Worm (Caenorhabditis elegans): ENCODE results near the gene spp-8.

Gene spp-8

ce11 chrIV:8456899-8457298, 24.6 kb upstream of the spp-8 start, which contains the start of gene syx-4:
syx-4 (plus strand) TSS chrIV:8457280.
- TF ChIP-seq F13H6.1 (tag; optimal IDR thresholded peaks at IDR 0.05) = no peak
- no peak for TF ChIP-seq unc-62 (GFP tag; optimal IDR thresholded peaks at IDR 0.05)
- TF ChIP-seq unc-55 (GFP tag; optimal IDR thresholded peaks at IDR 0.05) = no peak
- no peak for TF ChIP-seq C34F6.9 (tag; optimal IDR thresholded peaks at IDR 0.05)
- no peak for TF ChIP-seq alr-1 (tag; optimal IDR thresholded peaks at IDR 0.05)
- no peak for TF ChIP-seq egl-27 (tag; optimal IDR thresholded peaks at IDR 0.05)
- no peak for TF ChIP-seq nhr-11 (tag; optimal IDR thresholded peaks at IDR 0.05)
- TF ChIP-seq nhr-25 (tag; optimal IDR thresholded peaks at IDR 0.05) = no peak
- no peak for TF ChIP-seq crh-2 (tag; optimal IDR thresholded peaks at IDR 0.05)
- no peak for TF ChIP-seq ztf-4 (tag; optimal IDR thresholded peaks at IDR 0.05)
- TF ChIP-seq mbf-1 (tag; optimal IDR thresholded peaks at IDR 0.05) = no peak
- TF ChIP-seq snpc-4 (tag; optimal IDR thresholded peaks at IDR 0.05) = no peak
- no peak for TF ChIP-seq peb-1 (tag; optimal IDR thresholded peaks at IDR 0.05)
- no peak for TF ChIP-seq sem-4 (tag; optimal IDR thresholded peaks at IDR 0.05)
- TF ChIP-seq Y55F3AM.14 (GFP tag; optimal IDR thresholded peaks at IDR 0.05) = no peak
- no peak for TF ChIP-seq nhr-129 (tag; optimal IDR thresholded peaks at IDR 0.05)
- no peak for TF ChIP-seq ztf-1 (GFP tag; conservative IDR thresholded peaks at IDR 0.05)
- TF ChIP-seq elt-3 (tag; optimal IDR thresholded peaks at IDR 0.05) = no peak

DNA sequence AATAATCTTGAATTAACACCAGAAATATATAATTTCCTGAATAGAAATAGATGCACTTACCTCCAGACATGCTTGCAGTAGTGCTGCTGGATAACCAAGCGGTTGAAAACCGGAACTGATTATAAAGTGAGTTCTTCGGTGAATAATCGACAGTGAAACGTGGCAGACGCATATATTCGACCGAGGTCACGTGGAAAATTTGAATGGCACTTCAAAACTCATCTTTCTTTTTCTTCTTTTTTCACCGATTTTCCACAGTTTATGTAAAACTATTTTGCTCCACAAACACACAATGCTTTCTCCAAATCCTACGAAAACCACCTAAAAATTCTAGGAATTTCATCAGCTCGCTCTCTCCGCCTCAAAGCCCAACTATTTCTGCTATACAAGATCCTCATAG, 21.3 kb upstream of the spp-8 start, which contains the start of gene ant-1.4:
ant-1.4 (minus strand) TSS at position 101 of the 400 bp plus-strand sequence.
- TF ChIP-seq nhr-10 (tag; optimal IDR thresholded peaks at IDR 0.05) (no peak), snpc-4 (tag; optimal IDR thresholded peaks at IDR 0.05) (no peak), nhr-77 (tag; optimal IDR thresholded peaks at IDR 0.05) (no peak), blmp-1 (tag; optimal IDR thresholded peaks at IDR 0.05; ENCODE audit: insufficient read depth) (no peak), elt-3 (tag; optimal IDR thresholded peaks at IDR 0.05) (no peak), alr-1 (tag; optimal IDR thresholded peaks at IDR 0.05) (no peak), C34F6.9 (tag; optimal IDR thresholded peaks at IDR 0.05) (no peak), nhr-237 (tag; optimal IDR thresholded peaks at IDR 0.05) (no peak), aly-2 (tag; optimal IDR thresholded peaks at IDR 0.05) (no peak), zag-1 (tag; optimal IDR thresholded peaks at IDR 0.05) (no peak), nhr-129 (tag; optimal IDR thresholded peaks at IDR 0.05) (no peak), nhr-6 (tag; optimal IDR thresholded peaks at IDR 0.05) (no peak), lin-39 (tag; optimal IDR thresholded peaks at IDR 0.05) (no peak), nhr-21 (tag; optimal IDR thresholded peaks at IDR 0.05) (no peak), mab-5 (tag; optimal IDR thresholded peaks at IDR 0.05) (no peak)

DNA sequence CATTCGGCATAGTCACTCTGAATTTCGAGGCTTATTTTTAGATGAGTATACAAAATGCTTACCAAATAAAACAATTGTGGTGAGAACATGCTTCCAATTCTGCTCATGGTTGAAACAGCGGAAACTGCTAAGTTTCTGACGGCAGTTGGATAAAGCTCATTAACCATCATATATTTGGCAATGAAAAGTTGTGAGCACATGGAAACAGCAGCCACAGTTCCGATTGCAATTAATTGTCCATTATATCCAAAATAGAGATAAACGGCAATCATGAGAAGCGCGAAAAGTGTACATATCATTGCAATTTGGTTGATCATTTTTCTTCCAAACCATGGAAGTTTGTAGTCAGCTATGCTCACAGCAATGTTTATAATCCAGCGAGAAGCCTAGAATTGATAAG, 20.3 kb upstream of the spp-8 start:
- TF ChIP-seq aly-2 (tag; optimal IDR thresholded peaks at IDR 0.05) (no peak), unc-55 (GFP tag; optimal IDR thresholded peaks at IDR 0.05) (no peak), alr-1 (tag; optimal IDR thresholded peaks at IDR 0.05) (no peak), unc-62 (GFP tag; optimal IDR thresholded peaks at IDR 0.05) (no peak), ceh-16 (tag; optimal IDR thresholded peaks at IDR 0.05) (no peak), F13H6.1 (tag; optimal IDR thresholded peaks at IDR 0.05) (no peak), sma-3 (GFP tag; optimal IDR thresholded peaks at IDR 0.05) (no peak), ztf-1 (GFP tag; conservative IDR thresholded peaks at IDR 0.05) (no peak), ZK546.5 (tag; optimal IDR thresholded peaks at IDR 0.05) (no peak), nhr-23 (tag; optimal IDR thresholded peaks at IDR 0.05) (no peak), mdl-1 (tag; optimal IDR thresholded peaks at IDR 0.05) (no peak), gmeb-1 (tag; optimal IDR thresholded peaks at IDR 0.05) (no peak)

- TF ChIP-seq elt-3 (tag; optimal IDR thresholded peaks at IDR 0.05) (no peak), mab-5 (tag; optimal IDR thresholded peaks at IDR 0.05) (no peak), peb-1 (tag; optimal IDR thresholded peaks at IDR 0.05) (no peak), dmd-4 (tag; optimal IDR thresholded peaks at IDR 0.05) (no peak), ztf-11 (tag; optimal IDR thresholded peaks at IDR 0.05) (no peak), ztf-1 (GFP tag; conservative IDR thresholded peaks at IDR 0.05) (no peak), F13H6.1 (tag; optimal IDR thresholded peaks at IDR 0.05) (no peak), sem-4 (tag; optimal IDR thresholded peaks at IDR 0.05) (no peak), nhr-21 (tag; optimal IDR thresholded peaks at IDR 0.05) (no peak), nhr-25 (tag; optimal IDR thresholded peaks at IDR 0.05) (no peak), alr-1 (tag; optimal IDR thresholded peaks at IDR 0.05) (no peak), nhr-11 (tag; optimal IDR thresholded peaks at IDR 0.05) (no peak), elt-1 (tag; optimal IDR thresholded peaks at IDR 0.05) (no peak), lin-11 (tag; optimal IDR thresholded peaks at IDR 0.05) (no peak)
These were observed 19.1 kb upstream of the spp-8 start for ce11 chrIV:8462376-8462775.

Measured in whole organism, L2 larva.